Fruit fly (Drosophila melanogaster): ENCODE data around the gene mRpL9.

mRpL9 gene

DNA sequence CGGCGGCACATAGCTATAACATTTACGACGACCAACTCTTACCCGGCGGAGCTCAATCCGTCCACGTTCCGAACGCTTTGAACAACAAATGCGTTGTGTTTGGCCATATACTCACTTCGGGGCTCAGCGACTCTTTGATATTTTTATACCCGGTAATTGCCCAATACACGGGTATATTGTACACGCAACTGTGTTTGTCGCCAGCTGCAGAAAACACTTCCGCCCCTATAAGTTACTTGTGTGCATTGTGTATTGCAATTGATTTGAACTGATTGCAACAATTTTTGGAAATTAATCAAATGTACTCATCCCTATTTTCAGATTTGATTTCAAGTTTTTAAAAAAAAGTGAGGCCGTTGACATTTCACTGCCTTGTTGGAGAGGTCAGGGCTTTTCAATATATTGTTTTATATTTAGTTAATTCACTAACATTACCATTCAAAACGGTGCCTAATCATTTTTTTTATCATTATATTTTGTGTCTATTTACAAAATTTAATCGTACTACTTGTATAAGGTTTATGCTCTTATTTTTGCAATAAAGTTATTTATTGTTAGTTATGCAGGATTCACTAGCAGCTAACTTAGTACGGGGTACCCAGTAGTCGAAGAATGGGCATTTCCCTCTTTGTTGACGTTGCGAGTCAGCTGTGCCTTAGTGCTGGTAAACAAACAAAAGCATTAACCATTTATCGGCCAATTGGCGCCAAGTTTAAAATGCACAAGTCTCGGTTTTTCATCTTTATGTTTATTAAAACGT, 12.6 kb downstream of the mRpL9 start, which contains the start of gene Nagk (continued):
- TF ChIP-seq sug (tag; optimal IDR thresholded peaks at IDR 0.05): peak; percentile 64
- TF ChIP-seq Dip3 (GFP tag; optimal IDR thresholded peaks at IDR 0.05): peak; percentile 58
- TF ChIP-seq CG3726 (GFP tag; IDR thresholded peaks at IDR 0.05): no peak
- TF ChIP-seq run (tag; optimal IDR thresholded peaks at IDR 0.05): no peak
- TF ChIP-seq CG13624 (GFP tag; optimal IDR thresholded peaks at IDR 0.05): peak; percentile 67
- TF ChIP-seq CG3163 (GFP tag; optimal IDR thresholded peaks at IDR 0.05): no peak
- peak; percentile 77 for TF ChIP-seq CoRest (tag; optimal IDR thresholded peaks at IDR 0.05)
- TF ChIP-seq CG15479 (GFP tag; optimal IDR thresholded peaks at IDR 0.05): no peak
- no peak for TF ChIP-seq CG7963 (GFP tag; IDR thresholded peaks at IDR 0.05; ENCODE audit: partially characterized antibody)
- TF ChIP-seq CG8359 (GFP tag; optimal IDR thresholded peaks at IDR 0.05; ENCODE audit: borderline replicate concordance): no peak
- no peak for TF ChIP-seq CG31365 (tag; optimal IDR thresholded peaks at IDR 0.05)
- peak; percentile 65 for TF ChIP-seq BtbVII (GFP tag; optimal IDR thresholded peaks at IDR 0.05)
- TF ChIP-seq cg (GFP tag; optimal IDR thresholded peaks at IDR 0.05): no peak
- peak; percentile 80 for TF ChIP-seq Oli (tag; optimal IDR thresholded peaks at IDR 0.05)
- peak; percentile 79 for TF ChIP-seq lilli (GFP tag; optimal IDR thresholded peaks at IDR 0.05)
- no peak for TF ChIP-seq bigmax (GFP tag; optimal IDR thresholded peaks at IDR 0.05)
- no peak for TF ChIP-seq CG7372 (GFP tag; IDR thresholded peaks at IDR 0.05)
- TF ChIP-seq H15 (GFP tag; IDR thresholded peaks at IDR 0.05): peak; percentile 5; the same call in 1 of the 3 replicates
- no peak for TF ChIP-seq unc-4 (GFP tag; IDR thresholded peaks at IDR 0.05; ENCODE audit: partially characterized antibody)
- no peak for TF ChIP-seq CG6813 (GFP tag; optimal IDR thresholded peaks at IDR 0.05)
- 0 out of 2 replicates have a peak, but pooled peaks have one; percentile 25 for TF ChIP-seq Xrp1 (GFP tag; IDR thresholded peaks at IDR 0.05)
- TF ChIP-seq CG8388 (GFP tag; optimal IDR thresholded peaks at IDR 0.05): peak; percentile 41
- peak; percentile 32 for TF ChIP-seq CG3407 (GFP tag; optimal IDR thresholded peaks at IDR 0.05)
- peak; percentile 7 for TF ChIP-seq CG17802 (tag; optimal IDR thresholded peaks at IDR 0.05)
- peak; percentile 34 for TF ChIP-seq dmrt11E (tag; optimal IDR thresholded peaks at IDR 0.05)
- peak; percentile 69 for TF ChIP-seq CG2120 (GFP tag; optimal IDR thresholded peaks at IDR 0.05)
- TF ChIP-seq CG13775 (GFP tag; optimal IDR thresholded peaks at IDR 0.05): peak; percentile 79
- no peak for TF ChIP-seq TFAM (GFP tag; optimal IDR thresholded peaks at IDR 0.05)
- peak; percentile 60 for TF ChIP-seq CG16863 (GFP tag; optimal IDR thresholded peaks at IDR 0.05)
- peak; percentile 56 for TF ChIP-seq CG17328 (GFP tag; IDR thresholded peaks at IDR 0.05)
- TF ChIP-seq CG6272 (GFP tag; IDR thresholded peaks at IDR 0.05): no peak
- TF ChIP-seq CG6254 (GFP tag; optimal IDR thresholded peaks at IDR 0.05): no peak
- TF ChIP-seq ERR (GFP tag; optimal IDR thresholded peaks at IDR 0.05): no peak
- TF ChIP-seq mirr (GFP tag; optimal IDR thresholded peaks at IDR 0.05): peak; percentile 31
- TF ChIP-seq B-H2 (GFP tag; optimal IDR thresholded peaks at IDR 0.05): peak; percentile 43
- TF ChIP-seq Fer2 (tag; optimal IDR thresholded peaks at IDR 0.05): no peak
- TF ChIP-seq odd (GFP tag; optimal IDR thresholded peaks at IDR 0.05): peak; percentile 68
- peak; percentile 22; the same call in 1 of the 2 replicates for TF ChIP-seq CG1024 (GFP tag; IDR thresholded peaks at IDR 0.05)
- TF ChIP-seq chinmo (GFP tag; IDR thresholded peaks at IDR 0.05; ENCODE audit: partially characterized antibody): peak; percentile 90; the same call in 2 of the 4 replicates
- peak; percentile 59 for TF ChIP-seq CG4328 (GFP tag; optimal IDR thresholded peaks at IDR 0.05)
- TF ChIP-seq NFAT (GFP tag; IDR thresholded peaks at IDR 0.05): peak; percentile 58
- peak; percentile 14 for TF ChIP-seq CG15601 (tag; optimal IDR thresholded peaks at IDR 0.05)
- TF ChIP-seq bab2 (GFP tag; optimal IDR thresholded peaks at IDR 0.05): peak; percentile 44
- peak; percentile 33 for TF ChIP-seq Myb (GFP tag; optimal IDR thresholded peaks at IDR 0.05)
- TF ChIP-seq Lpt (GFP tag; optimal IDR thresholded peaks at IDR 0.05): no peak
- peak; percentile 31 for TF ChIP-seq Usf (GFP tag; optimal IDR thresholded peaks at IDR 0.05)
- peak; percentile 87 for TF ChIP-seq E2f2 (GFP tag; IDR thresholded peaks at IDR 0.05)
- TF ChIP-seq CG31224 (GFP tag; IDR thresholded peaks at IDR 0.05): no peak; the same call in 1 of the 2 replicates
- TF ChIP-seq Bdp1 (GFP tag; optimal IDR thresholded peaks at IDR 0.05): no peak
